Worm (Caenorhabditis elegans): ENCODE results near the gene B0244.5.

Gene B0244.5

DNA sequence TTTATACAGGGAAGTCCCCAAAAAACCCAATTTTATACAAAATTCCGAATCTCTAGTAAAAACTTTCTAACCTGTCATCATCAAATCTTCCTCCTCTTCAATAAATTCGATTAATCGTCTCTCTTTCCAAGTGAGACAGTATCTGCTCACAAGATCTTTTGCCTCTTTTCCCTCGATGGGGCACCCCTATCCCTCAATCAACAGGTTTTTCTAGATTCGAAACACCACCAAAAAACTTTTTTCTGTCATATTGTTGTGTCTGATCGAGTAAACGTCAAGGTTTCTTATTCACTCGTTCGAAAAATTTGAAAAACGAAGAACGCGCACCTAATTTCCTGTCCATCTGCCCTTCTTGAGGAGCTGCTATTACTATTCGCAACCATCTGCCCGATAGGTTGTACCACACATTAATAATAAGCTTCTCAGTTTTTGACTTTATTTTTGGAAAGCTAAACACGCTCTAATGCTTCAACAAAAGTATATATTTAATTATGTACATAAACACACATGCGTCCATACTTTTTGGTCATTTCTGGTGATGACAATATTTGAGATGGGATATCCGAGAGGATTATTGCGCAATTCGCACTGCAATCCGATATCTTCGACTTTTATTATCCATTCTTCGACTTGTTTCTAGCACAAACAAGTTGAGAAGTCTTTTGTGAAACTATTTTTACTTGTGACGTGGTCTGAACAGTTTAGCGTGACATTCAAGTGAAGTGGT lies 25.4 kb upstream of the B0244.5 start:
- TF ChIP-seq mab-9 (GFP tag; IDR thresholded peaks at IDR 0.05) (no peak), nhr-85 (tag) (peak; percentile 70), efl-1 (optimal IDR thresholded peaks at IDR 0.05) (no peak), efl-1 (GFP tag; optimal IDR thresholded peaks at IDR 0.05 in 1 of 2) (no peak), lir-3 (tag; optimal IDR thresholded peaks at IDR 0.05; ENCODE audit: poor library complexity) (no peak), ama-1 (optimal IDR thresholded peaks at IDR 0.05) (no peak), lsy-2 (tag; optimal IDR thresholded peaks at IDR 0.05) (no peak), aly-2 (tag; optimal IDR thresholded peaks at IDR 0.05) (no peak), sox-4 (tag; optimal IDR thresholded peaks at IDR 0.05) (no peak), nhr-90 (tag; optimal IDR thresholded peaks at IDR 0.05; ENCODE audit: poor library complexity) (no peak), unc-30 (tag; optimal IDR thresholded peaks at IDR 0.05) (no peak), jun-1 (tag; optimal IDR thresholded peaks at IDR 0.05) (no peak), nhr-47 (tag; optimal IDR thresholded peaks at IDR 0.05) (no peak), lin-14 (GFP tag; optimal IDR thresholded peaks at IDR 0.05) (peak; percentile 24), blmp-1 (tag; optimal IDR thresholded peaks at IDR 0.05) (peak; percentile 6), egl-13 (tag; optimal IDR thresholded peaks at IDR 0.05) (no peak)

DNA sequence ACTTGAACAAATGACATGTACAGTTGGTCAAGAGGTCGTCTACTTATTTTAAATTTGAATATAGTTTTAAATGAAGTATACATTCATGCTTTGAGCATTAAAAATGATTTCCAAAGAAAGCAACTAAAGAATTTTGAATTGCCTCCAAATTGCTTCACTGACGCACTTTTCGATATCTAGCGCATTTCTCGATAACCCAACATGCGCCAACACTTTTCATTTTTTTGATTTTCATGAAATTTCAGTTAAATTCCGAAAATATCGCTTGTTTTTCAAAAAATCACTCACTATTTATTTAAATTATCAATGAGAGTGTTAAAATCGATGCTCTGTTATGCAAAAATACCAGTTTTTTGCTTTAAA lies 24.9 kb upstream of the B0244.5 start:
- peak in 1 of 2 experiments; percentile 4 for TF ChIP-seq lsy-2 (tag; optimal IDR thresholded peaks at IDR 0.05)
- peak; percentile 46 to 80 (median 71) for TF ChIP-seq dpl-1 (GFP tag; optimal IDR thresholded peaks at IDR 0.05)
- peak; percentile 75 to 98 for TF ChIP-seq efl-1 (optimal IDR thresholded peaks at IDR 0.05)
- peak; percentile 72 to 96 for TF ChIP-seq efl-1 (GFP tag; optimal IDR thresholded peaks at IDR 0.05 in 1 of 2)
- TF ChIP-seq lin-35 (GFP tag; optimal IDR thresholded peaks at IDR 0.05), result peak; percentile 76 to 81
- no peak for TF ChIP-seq hpl-2 (GFP tag; optimal IDR thresholded peaks at IDR 0.05)

DNA sequence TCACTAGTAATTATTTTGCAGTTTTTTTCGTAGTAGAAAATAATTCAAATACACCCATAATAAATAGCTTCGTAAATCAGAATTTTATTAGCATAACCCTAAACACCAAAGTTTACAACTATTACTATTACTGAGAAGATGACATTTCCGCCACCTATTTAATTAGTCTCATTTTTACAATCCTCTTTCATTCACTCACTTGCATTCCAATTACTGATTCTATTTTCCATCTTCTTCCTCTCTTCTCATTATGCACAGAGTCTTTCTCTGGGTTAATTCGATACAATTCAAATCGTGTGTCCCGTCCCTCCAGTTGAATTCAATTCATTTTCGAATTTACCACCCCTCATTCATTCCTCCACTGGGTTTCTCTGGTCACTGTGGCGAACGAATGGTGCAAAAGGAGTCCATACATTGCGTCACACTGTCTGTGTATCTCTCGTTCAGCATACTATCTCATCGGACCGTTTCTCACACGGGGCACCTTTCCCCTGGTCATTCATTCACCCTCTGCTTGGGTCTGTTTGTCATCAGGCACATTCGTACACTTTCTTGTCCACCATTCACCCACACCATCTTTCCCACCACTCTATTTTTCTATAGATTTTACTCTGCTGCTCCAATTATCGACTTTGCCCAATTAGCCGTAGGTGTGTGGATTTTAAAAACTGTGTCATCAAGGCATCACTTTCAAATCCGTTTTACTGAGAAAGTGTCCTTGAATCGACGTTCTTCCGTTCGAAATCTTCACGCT lies 24.2 kb upstream of the B0244.5 start:
- TF ChIP-seq zag-1 (tag; optimal IDR thresholded peaks at IDR 0.05), result no peak
- peak; percentile 54 for TF ChIP-seq lin-14 (GFP tag; optimal IDR thresholded peaks at IDR 0.05)
- TF ChIP-seq unc-86 (tag; optimal IDR thresholded peaks at IDR 0.05), result no peak
- no peak for TF ChIP-seq C04F5.9 (tag; optimal IDR thresholded peaks at IDR 0.05)
- no peak for TF ChIP-seq ama-1 (optimal IDR thresholded peaks at IDR 0.05)
- peak; percentile 53 for TF ChIP-seq nhr-85 (tag)
- peak in 1 of 2 experiments; percentile 27 for TF ChIP-seq ztf-11 (tag; optimal IDR thresholded peaks at IDR 0.05)
- no peak for TF ChIP-seq efl-1 (optimal IDR thresholded peaks at IDR 0.05)
- TF ChIP-seq efl-1 (GFP tag; optimal IDR thresholded peaks at IDR 0.05 in 1 of 2), result peak in 1 of 2 experiments; percentile 60
- TF ChIP-seq nhr-237 (tag; optimal IDR thresholded peaks at IDR 0.05), result no peak
- no peak for TF ChIP-seq ceh-88 (GFP tag; IDR thresholded peaks at IDR 0.05)
- TF ChIP-seq dsc-1 (tag; optimal IDR thresholded peaks at IDR 0.05), result no peak
- no peak for TF ChIP-seq skn-1 (tag; optimal IDR thresholded peaks at IDR 0.05)
- no peak for TF ChIP-seq nhr-90 (tag; optimal IDR thresholded peaks at IDR 0.05; ENCODE audit: poor library complexity)
- TF ChIP-seq hlh-17 (GFP tag; optimal IDR thresholded peaks at IDR 0.05; ENCODE audit: borderline replicate concordance), result no peak
- no peak for TF ChIP-seq lir-3 (tag; optimal IDR thresholded peaks at IDR 0.05; ENCODE audit: poor library complexity)
- TF ChIP-seq nhr-28 (tag; optimal IDR thresholded peaks at IDR 0.05), result no peak
- TF ChIP-seq fkh-4 (tag; optimal IDR thresholded peaks at IDR 0.05; ENCODE audit: borderline replicate concordance), result no peak

DNA sequence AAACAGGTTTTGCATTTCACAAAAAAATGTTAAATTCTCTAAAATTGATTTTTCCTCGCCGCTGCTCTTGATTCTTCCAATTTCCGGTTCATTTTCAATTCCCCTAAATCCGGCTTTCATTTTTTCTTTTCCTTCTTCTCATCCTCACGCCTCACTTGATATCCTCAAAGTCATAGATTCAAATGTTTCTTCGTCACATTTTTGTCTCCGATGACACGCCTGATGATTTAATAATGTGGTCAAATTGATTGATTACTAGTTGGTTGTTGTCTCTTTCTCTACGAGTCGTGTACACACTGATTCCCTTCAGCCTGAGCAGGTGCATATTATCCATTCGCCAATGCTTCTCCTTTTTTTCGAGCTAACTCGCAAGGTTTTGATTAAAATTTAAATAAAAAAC lies 23.2 kb upstream of the B0244.5 start:
- TF ChIP-seq ces-1 (GFP tag; optimal IDR thresholded peaks at IDR 0.05), result no peak
- TF ChIP-seq blmp-1 (tag; optimal IDR thresholded peaks at IDR 0.05), result peak; percentile 21
- no peak for TF ChIP-seq unc-62 (GFP tag; optimal IDR thresholded peaks at IDR 0.05)
- no peak for TF ChIP-seq hlh-4 (tag; optimal IDR thresholded peaks at IDR 0.05)
- no peak for TF ChIP-seq nhr-85 (tag)
- TF ChIP-seq nhr-47 (tag; optimal IDR thresholded peaks at IDR 0.05), result no peak
- no peak for TF ChIP-seq nhr-84 (tag; optimal IDR thresholded peaks at IDR 0.05)
